Fruit fly (Drosophila melanogaster) whole organism, adult: ENCODE measurements around the gene CG14717.

Source experiments
- CG11617 ChIP-seq: fragments of 200-800 bp; sonication (Bioruptor generic); optimal IDR thresholded peaks from 2 replicates; lab custom pipeline; 2017; ENCODE audit warnings: mild to moderate bottlenecking, missing biosample characterization, missing genetic modification reagents, missing genetic modification characterization
- CG12768 ChIP-seq: fragments of 200-800 bp; sonication (Bioruptor generic); optimal IDR thresholded peaks from 2 replicates; lab custom pipeline; 2017; ENCODE audit warnings: missing biosample characterization, missing genetic modification characterization, mild to moderate bottlenecking, moderate library complexity, missing genetic modification reagents
- CG14711 ChIP-seq: fragments of 200-800 bp; sonication (Bioruptor generic); optimal IDR thresholded peaks from 2 replicates; lab custom pipeline; 2018; ENCODE audit warnings: missing biosample characterization, mild to moderate bottlenecking, missing genetic modification characterization, moderate library complexity
- CG1620 ChIP-seq: fragments of 200-800 bp; sonication (Bioruptor generic); optimal IDR thresholded peaks from 2 replicates; lab custom pipeline; 2016; ENCODE audit warnings: missing biosample characterization, missing genetic modification characterization
- CG33017 ChIP-seq: fragments of 200-800 bp; sonication (Bioruptor generic); optimal IDR thresholded peaks from 2 replicates; lab custom pipeline; 2018; ENCODE audit warnings: missing biosample characterization, mild to moderate bottlenecking, missing genetic modification characterization, moderate library complexity
- CG5204 ChIP-seq: fragments of 200-800 bp; sonication (Bioruptor generic); optimal IDR thresholded peaks from 2 replicates; lab custom pipeline; 2016; ENCODE audit warnings: missing biosample characterization, missing genetic modification characterization
- CG7045 ChIP-seq: fragments of 200-800 bp; sonication (Bioruptor generic); optimal IDR thresholded peaks from 2 replicates; lab custom pipeline; 2017; ENCODE audit warnings: missing biosample characterization, mild to moderate bottlenecking, missing genetic modification characterization
- CG7101 ChIP-seq: fragments of 200-800 bp; sonication (Bioruptor generic); optimal IDR thresholded peaks from 2 replicates; lab custom pipeline; 2018; ENCODE audit warnings: missing biosample characterization, mild to moderate bottlenecking, missing genetic modification characterization, moderate library complexity
- Clk ChIP-seq: fragments of 200-800 bp; sonication (Bioruptor generic); optimal IDR thresholded peaks from 2 replicates; lab custom pipeline; 2017; ENCODE audit warnings: missing biosample characterization, missing genetic modification characterization
- Crg-1 ChIP-seq: fragments of 200-800 bp; sonication (Bioruptor generic); optimal IDR thresholded peaks from 2 replicates; lab custom pipeline; 2016; ENCODE audit warnings: missing biosample characterization, missing genetic modification characterization
- Hr96 ChIP-seq: fragments of 200-800 bp; sonication (Bioruptor generic); optimal IDR thresholded peaks from 2 replicates; lab custom pipeline; 2016; ENCODE audit warnings: missing biosample characterization, missing genetic modification characterization
- Mnt ChIP-seq: fragments of 200-800 bp; sonication (Bioruptor generic); optimal IDR thresholded peaks from 2 replicates; lab custom pipeline; 2016; ENCODE audit warnings: missing biosample characterization, mild to moderate bottlenecking, missing genetic modification characterization
- bab1 ChIP-seq: fragments of 200-800 bp; sonication (Bioruptor generic); optimal IDR thresholded peaks from 3 replicates; lab custom pipeline; 2019; ENCODE audit warnings: missing biosample characterization, mild to moderate bottlenecking, missing genetic modification characterization, moderate library complexity
- cic ChIP-seq: fragments of 200-800 bp; sonication (Bioruptor generic); optimal IDR thresholded peaks from 2 replicates; lab custom pipeline; 2017; ENCODE audit warnings: missing biosample characterization, mild to moderate bottlenecking, missing genetic modification characterization, moderate library complexity
- cnc ChIP-seq, 2 experiments: fragments of >200 bp; optimal IDR thresholded peaks; 2 replicates each; lab custom pipeline; 2017
- kay ChIP-seq: fragments of 200-800 bp; sonication (Bioruptor generic); peaks from one replicate; lab custom pipeline; 2016; ENCODE audit warnings: missing biosample characterization, missing genetic modification characterization, borderline replicate concordance
- ovo ChIP-seq: fragments of 200-800 bp; sonication (Bioruptor generic); optimal IDR thresholded peaks from 2 replicates; lab custom pipeline; 2016; ENCODE audit warnings: missing biosample characterization, missing genetic modification characterization
- pad ChIP-seq: fragments of 200-800 bp; sonication (Bioruptor generic); optimal IDR thresholded peaks from 3 replicates; lab custom pipeline; 2017; ENCODE audit warnings: missing biosample characterization, missing genetic modification characterization, mild to moderate bottlenecking, moderate library complexity, missing genetic modification reagents
- tj ChIP-seq: fragments of 200-800 bp; sonication (Bioruptor generic); optimal IDR thresholded peaks from 3 replicates; lab custom pipeline; 2017; ENCODE audit warnings: missing biosample characterization, mild to moderate bottlenecking, missing genetic modification characterization, moderate library complexity
- toe ChIP-seq: fragments of 200-800 bp; sonication (Bioruptor generic); optimal IDR thresholded peaks from 2 replicates; lab custom pipeline; 2016; ENCODE audit warnings: missing biosample characterization, missing genetic modification characterization

The CG14717 gene

DNA sequence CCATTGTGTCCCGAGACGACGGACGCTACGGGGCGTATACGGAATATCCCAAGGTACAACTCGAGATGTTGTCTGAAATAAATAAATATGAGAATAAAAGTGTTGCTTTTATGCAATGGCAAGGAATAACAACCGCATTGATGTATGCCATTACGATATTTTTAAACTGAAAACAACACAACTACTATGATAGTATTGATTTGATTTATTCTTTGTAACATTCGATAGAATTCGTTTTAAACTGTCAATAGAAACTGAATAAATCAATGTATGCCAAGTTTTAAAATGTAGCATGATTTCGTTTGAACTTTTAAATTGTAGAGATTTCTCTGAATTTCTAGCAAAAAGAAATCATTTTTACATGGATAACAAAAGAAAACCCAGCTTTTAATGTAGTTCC, at the start of gene CG14717:
TSS of gene CG14717 (plus strand) at position 301 of the 400 bp plus-strand sequence.
- TF ChIP-seq ovo (GFP tag; lab: Kevin White, UChicago) (no peak), Crg-1 (no peak), Mnt (GFP tag; lab: Kevin White, UChicago) (no peak), cic (GFP tag; lab: Kevin White, UChicago) (no peak), CG7101 (tag; lab: Kevin White, UChicago) (no peak), Hr96 (GFP tag; lab: Kevin White, UChicago) (no peak), CG33017 (tag; lab: Kevin White, UChicago) (no peak), Clk (GFP tag; lab: Kevin White, UChicago) (no peak), pad (no peak), CG11617 (GFP tag; lab: Kevin White, UChicago) (no peak), toe (GFP tag; lab: Kevin White, UChicago) (no peak), CG5204 (no peak), kay (GFP tag; lab: Kevin White, UChicago) (no peak), CG14711 (tag; lab: Kevin White, UChicago) (no peak), CG12768 (GFP tag; lab: Kevin White, UChicago) (no peak), CG7045 (GFP tag; lab: Kevin White, UChicago) (no peak), tj (GFP tag; lab: Kevin White, UChicago) (no peak)

DNA sequence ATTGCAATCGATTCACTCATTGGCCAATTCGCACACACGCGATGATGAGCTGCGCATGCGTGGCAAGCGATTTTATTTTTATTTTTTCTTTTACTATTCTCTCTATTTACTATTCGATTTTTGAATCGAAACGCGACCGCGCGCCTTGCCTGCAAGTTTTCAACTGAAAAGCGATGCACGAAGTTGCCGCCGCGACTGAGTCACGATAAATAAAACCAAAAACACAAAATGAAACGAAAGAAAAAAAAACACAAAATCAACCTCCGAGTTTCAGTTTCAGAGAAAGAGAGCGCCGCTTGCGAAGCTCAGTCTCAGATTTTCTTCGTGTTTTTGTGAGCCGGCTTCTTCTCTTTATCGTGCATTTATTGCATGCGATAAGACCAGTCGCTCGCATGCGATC, 49.5 kb upstream of the CG14717 start:
- TF ChIP-seq CG11617 (GFP tag; lab: Kevin White, UChicago) (no peak), Clk (GFP tag; lab: Kevin White, UChicago) (no peak), kay (GFP tag; lab: Kevin White, UChicago) (peak; percentile 94), cnc (optimal IDR thresholded peaks at IDR 0.05; lab: Kevin White, UChicago) (no peak), cic (GFP tag; lab: Kevin White, UChicago) (no peak), pad (no peak), tj (GFP tag; lab: Kevin White, UChicago) (peak; percentile 52), ovo (GFP tag; lab: Kevin White, UChicago) (no peak), CG7101 (tag; lab: Kevin White, UChicago) (no peak), Mnt (GFP tag; lab: Kevin White, UChicago) (peak; percentile 2)

DNA sequence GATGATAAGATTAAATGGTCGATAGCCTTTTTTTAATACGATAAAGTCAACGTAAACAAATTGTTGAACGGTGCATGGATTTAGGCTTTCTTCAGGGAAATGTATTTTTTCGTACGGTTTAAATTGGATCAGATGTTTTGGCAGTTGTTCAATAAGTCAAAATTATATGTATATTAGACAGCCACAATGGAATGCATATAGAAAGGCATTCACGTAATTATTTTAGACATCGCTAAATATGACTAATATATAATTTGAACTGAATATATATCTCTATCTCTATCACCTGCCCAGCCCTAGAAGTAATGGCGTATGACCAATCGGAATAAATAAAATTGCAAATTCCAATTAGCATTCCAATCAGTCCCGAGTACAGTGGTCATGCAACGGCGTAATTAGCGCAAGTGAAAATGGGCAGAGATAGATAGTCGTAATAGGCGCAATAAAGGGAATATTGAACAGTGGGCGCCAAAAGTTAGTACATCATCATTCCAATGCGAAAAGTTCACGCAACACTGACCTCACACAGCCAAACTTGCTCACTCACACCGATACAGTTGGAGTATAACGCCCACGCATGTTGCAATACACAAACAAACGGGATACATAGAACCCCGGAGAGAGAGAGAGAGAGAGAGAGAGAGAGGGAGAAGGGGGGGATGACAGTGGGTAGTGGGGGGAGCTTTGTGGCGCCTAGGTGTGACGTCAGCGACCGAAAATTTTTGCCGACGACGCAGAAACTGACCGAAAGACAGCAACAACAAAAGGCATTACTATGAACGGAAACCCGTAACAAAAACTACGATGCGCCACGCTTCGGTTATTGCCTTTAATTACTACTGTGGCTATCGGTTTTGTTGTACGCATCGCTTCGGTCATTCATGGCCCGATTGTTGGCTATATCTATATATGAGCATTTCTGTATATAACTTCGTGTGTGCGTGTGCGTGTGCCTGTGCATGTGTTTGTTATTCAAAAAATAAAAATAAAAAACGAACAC, 47.7 kb upstream of the CG14717 start:
- peak; percentile 13 for TF ChIP-seq cic (GFP tag; lab: Kevin White, UChicago)
- no peak for TF ChIP-seq ovo (GFP tag; lab: Kevin White, UChicago)
- peak; percentile 33 for TF ChIP-seq CG12768 (GFP tag; lab: Kevin White, UChicago)
- peak; percentile 48 for TF ChIP-seq tj (GFP tag; lab: Kevin White, UChicago)
- peak; percentile 93 for TF ChIP-seq kay (GFP tag; lab: Kevin White, UChicago)

DNA sequence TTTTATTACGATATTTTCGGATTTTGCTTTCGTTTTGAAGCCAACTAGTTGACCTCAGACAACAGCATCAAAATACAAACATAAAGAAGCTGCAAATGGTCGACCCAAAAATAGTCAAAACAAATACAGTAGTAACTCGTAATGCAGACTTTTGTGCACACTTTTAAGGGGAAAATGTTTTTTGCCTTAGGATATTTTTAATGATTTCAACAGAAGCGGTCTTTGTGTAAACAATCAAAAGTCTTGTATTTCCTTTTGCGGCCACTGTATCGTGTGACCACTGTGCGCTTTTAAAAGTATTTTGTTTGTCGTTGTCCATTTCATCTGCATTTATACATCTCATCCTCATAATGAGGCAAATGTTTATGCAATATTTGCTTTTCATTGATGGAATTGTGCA, 46.9 kb upstream of the CG14717 start:
- TF ChIP-seq ovo (GFP tag; lab: Kevin White, UChicago) (no peak), CG33017 (tag; lab: Kevin White, UChicago) (peak; percentile 84), Hr96 (GFP tag; lab: Kevin White, UChicago) (peak; percentile 48), kay (GFP tag; lab: Kevin White, UChicago) (no peak), Mnt (GFP tag; lab: Kevin White, UChicago) (no peak), CG12768 (GFP tag; lab: Kevin White, UChicago) (peak; percentile 80), tj (GFP tag; lab: Kevin White, UChicago) (no peak), cic (GFP tag; lab: Kevin White, UChicago) (no peak), CG11617 (GFP tag; lab: Kevin White, UChicago) (peak; percentile 48), CG14711 (tag; lab: Kevin White, UChicago) (peak; percentile 70), CG5204 (peak; percentile 72), pad (peak; percentile 36), Crg-1 (peak; percentile 33), bab1 (GFP tag; lab: Kevin White, UChicago) (peak; percentile 82), CG7101 (tag; lab: Kevin White, UChicago) (peak; percentile 82), CG1620 (GFP tag; lab: Kevin White, UChicago) (peak; percentile 50), toe (GFP tag; lab: Kevin White, UChicago) (peak; percentile 45), CG7045 (GFP tag; lab: Kevin White, UChicago) (peak; percentile 84), Clk (GFP tag; lab: Kevin White, UChicago) (peak; percentile 68), cnc (optimal IDR thresholded peaks at IDR 0.05; lab: Kevin White, UChicago) (no peak)

DNA sequence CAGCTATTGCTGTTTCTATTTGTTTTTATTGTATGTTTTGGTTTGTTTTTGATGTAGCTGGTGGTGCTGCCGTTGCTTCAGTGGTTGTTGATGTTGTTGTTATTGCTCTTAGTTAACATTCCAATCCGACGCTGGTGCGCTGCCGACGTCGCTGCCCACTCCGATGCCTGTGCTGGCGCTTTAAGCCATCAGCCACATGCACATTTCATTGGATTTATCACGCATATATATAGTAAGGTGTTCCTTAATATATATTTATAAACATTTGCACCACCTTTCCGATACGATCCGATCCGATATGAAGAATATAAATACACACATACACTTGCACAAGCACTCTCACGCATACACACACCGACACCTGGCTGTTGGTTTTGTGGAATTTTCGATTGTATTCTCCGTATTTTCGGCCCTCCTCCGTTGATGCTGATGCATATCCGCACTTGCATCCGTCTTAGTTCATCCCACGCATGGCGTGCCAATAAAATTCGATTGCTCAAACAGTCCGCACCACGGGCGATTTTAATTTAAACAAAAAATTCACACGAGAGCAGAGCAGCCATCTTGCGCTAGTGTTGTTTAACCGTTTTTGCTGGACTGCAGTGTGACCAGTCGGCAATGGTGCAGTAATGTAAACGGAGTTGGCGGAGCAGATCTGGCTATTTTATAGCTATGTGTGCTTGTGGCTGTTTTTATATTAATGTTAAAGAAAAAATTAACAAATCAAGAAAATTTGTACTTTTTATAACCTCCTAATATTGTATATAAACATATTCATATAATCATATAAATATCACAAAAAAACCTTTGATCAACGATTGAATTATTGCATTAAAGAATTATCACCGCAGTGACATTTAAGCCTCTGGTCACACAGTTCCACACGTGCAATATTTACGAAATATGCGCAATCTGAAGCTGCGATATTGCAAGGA, 45.9 kb upstream of the CG14717 start, which contains the start of the genes Csk and Elp1:
TSS of gene Csk (minus strand) at position 602 of the 935 bp plus-strand sequence.
TSS of gene Elp1 (plus strand) at position 867 of the 935 bp plus-strand sequence.
- peak; percentile 68 for TF ChIP-seq Crg-1
- peak; percentile 52 for TF ChIP-seq CG33017 (tag; lab: Kevin White, UChicago)
- TF ChIP-seq pad, result peak; percentile 67
- peak; percentile 76 for TF ChIP-seq toe (GFP tag; lab: Kevin White, UChicago)
- TF ChIP-seq CG7045 (GFP tag; lab: Kevin White, UChicago), result peak; percentile 49
- TF ChIP-seq CG11617 (GFP tag; lab: Kevin White, UChicago), result peak; percentile 66
- peak; percentile 65 for TF ChIP-seq kay (GFP tag; lab: Kevin White, UChicago)
- peak; percentile 74 for TF ChIP-seq CG7101 (tag; lab: Kevin White, UChicago)
- TF ChIP-seq cic (GFP tag; lab: Kevin White, UChicago), result peak; percentile 78
- TF ChIP-seq CG1620 (GFP tag; lab: Kevin White, UChicago), result peak; percentile 76
- peak; percentile 67 for TF ChIP-seq ovo (GFP tag; lab: Kevin White, UChicago)
- TF ChIP-seq Clk (GFP tag; lab: Kevin White, UChicago), result peak; percentile 43
- peak; percentile 71 for TF ChIP-seq bab1 (GFP tag; lab: Kevin White, UChicago)
- TF ChIP-seq cnc (optimal IDR thresholded peaks at IDR 0.05; lab: Kevin White, UChicago), result no peak
- TF ChIP-seq Hr96 (GFP tag; lab: Kevin White, UChicago), result peak; percentile 59
- peak; percentile 97 for TF ChIP-seq Mnt (GFP tag; lab: Kevin White, UChicago)
- peak; percentile 55 for TF ChIP-seq CG5204
- TF ChIP-seq CG14711 (tag; lab: Kevin White, UChicago), result peak; percentile 47
- peak; percentile 42 for TF ChIP-seq tj (GFP tag; lab: Kevin White, UChicago)
- no peak for TF ChIP-seq CG12768 (GFP tag; lab: Kevin White, UChicago)
